Fruit fly (Drosophila melanogaster) whole organism, wandering third instar larva: ENCODE measurements around the gene faf.

Experiments
- CG32264 ChIP-seq: fragments of 200-800 bp; sonication (Bioruptor generic); optimal IDR thresholded peaks from 2 replicates; lab custom pipeline; 2016; ENCODE audit warnings: missing biosample characterization, missing genetic modification characterization
- CrebA ChIP-seq: fragments of 200-800 bp; sonication (Bioruptor generic); optimal IDR thresholded peaks from 2 replicates; lab custom pipeline; 2016; ENCODE audit warnings: missing biosample characterization, mild to moderate bottlenecking, missing genetic modification characterization, borderline replicate concordance
- Dfd ChIP-seq: fragments of >200 bp; optimal IDR thresholded peaks from 2 replicates; lab custom pipeline; 2017; ENCODE audit warnings: missing biosample characterization, missing genetic modification characterization
- Dif ChIP-seq: fragments of 200-275, 200-300 bp; sonication (Bioruptor generic); optimal IDR thresholded peaks from 2 replicates; lab custom pipeline; 2018; ENCODE audit warnings: missing biosample characterization, missing genetic modification characterization; ENCODE audit not compliant: partially characterized antibody
- GATAd ChIP-seq: sonication (Bioruptor generic); optimal IDR thresholded peaks from 2 replicates; lab custom pipeline; 2016; ENCODE audit warnings: missing biosample characterization, missing genetic modification characterization
- Hnf4 ChIP-seq: fragments of 200-800 bp; sonication (Bioruptor generic); optimal IDR thresholded peaks from 2 replicates; lab custom pipeline; 2016; ENCODE audit warnings: missing biosample characterization, mild to moderate bottlenecking, missing genetic modification characterization
- Hr83 ChIP-seq: fragments of 200-300 bp; sonication (Bioruptor generic); optimal IDR thresholded peaks from 2 replicates; lab custom pipeline; 2016; ENCODE audit warnings: missing biosample characterization, mild to moderate bottlenecking, missing genetic modification characterization, moderate library complexity; ENCODE audit not compliant: poor library complexity, severe bottlenecking
- Jra ChIP-seq: sonication (Bioruptor generic); optimal IDR thresholded peaks from 2 replicates; lab custom pipeline; 2016; ENCODE audit warnings: missing biosample characterization, missing genetic modification characterization
- Mio ChIP-seq: sonication (Bioruptor generic); optimal IDR thresholded peaks from 2 replicates; lab custom pipeline; 2016; ENCODE audit warnings: missing biosample characterization, missing genetic modification characterization
- Myc ChIP-seq: fragments of >200 bp; optimal IDR thresholded peaks from 2 replicates; lab custom pipeline; 2017
- OdsH ChIP-seq: fragments of 200-800 bp; sonication (Bioruptor generic); optimal IDR thresholded peaks from 2 replicates; lab custom pipeline; 2016; ENCODE audit warnings: missing biosample characterization, mild to moderate bottlenecking, missing genetic modification characterization
- Rel ChIP-seq, 2 experiments: fragments of 200-800 bp; sonication (Bioruptor generic) in 1 of 2; optimal IDR thresholded peaks; 2 replicates in 1 of 2; 3 replicates in 1 of 2; lab custom pipeline; 2016 to 2019; ENCODE audit warnings: mild to moderate bottlenecking in 2 of 2, missing biosample characterization in 2 of 2, missing genetic modification characterization in 2 of 2, moderate library complexity in 1 of 2
- Sp1 ChIP-seq: fragments of 200-800 bp; sonication (Bioruptor generic); optimal IDR thresholded peaks from 3 replicates; lab custom pipeline; 2019; ENCODE audit warnings: missing biosample characterization, mild to moderate bottlenecking, missing genetic modification characterization, moderate library complexity
- br ChIP-seq: fragments of 200-800 bp; sonication (Bioruptor generic); optimal IDR thresholded peaks from 2 replicates; lab custom pipeline; 2016; ENCODE audit warnings: missing biosample characterization, missing genetic modification characterization
- brk ChIP-seq: fragments of 200-800 bp; sonication (Bioruptor generic); optimal IDR thresholded peaks from 2 replicates; lab custom pipeline; 2016; ENCODE audit warnings: missing biosample characterization, mild to moderate bottlenecking, missing genetic modification characterization
- dl ChIP-seq, 2 experiments: fragments of 175-275, 200-275 bp in 1 of 2; fragments of 200-275 bp in 1 of 2; sonication (Bioruptor generic); optimal IDR thresholded peaks; lab custom pipeline; 2018; ENCODE audit warnings: mild to moderate bottlenecking in 2 of 2, missing biosample characterization in 2 of 2, missing genetic modification characterization in 2 of 2, moderate library complexity in 2 of 2; ENCODE audit not compliant: partially characterized antibody in 2 of 2, insufficient read depth in 1 of 2
- dmrt93B ChIP-seq: fragments of 200-800 bp; sonication (Bioruptor generic); optimal IDR thresholded peaks from 2 replicates; lab custom pipeline; 2018; ENCODE audit warnings: missing biosample characterization, mild to moderate bottlenecking, missing genetic modification characterization
- dsf ChIP-seq: sonication (Bioruptor generic); optimal IDR thresholded peaks from 2 replicates; lab custom pipeline; 2016; ENCODE audit warnings: missing biosample characterization, missing genetic modification characterization, borderline replicate concordance
- ey ChIP-seq: fragments of 200-800 bp; sonication (Bioruptor generic); optimal IDR thresholded peaks from 2 replicates; lab custom pipeline; 2016; ENCODE audit warnings: missing biosample characterization, missing genetic modification characterization
- foxo ChIP-seq, 2 experiments: fragments of 200-800 bp; sonication (Bioruptor generic); optimal IDR thresholded peaks; 2 replicates in 1 of 2; 3 replicates in 1 of 2; lab custom pipeline; 2016 to 2017; ENCODE audit warnings: missing biosample characterization in 2 of 2, missing genetic modification characterization in 2 of 2
- fru ChIP-seq: fragments of 200-800 bp; sonication (Bioruptor generic); optimal IDR thresholded peaks from 3 replicates; lab custom pipeline; 2016; ENCODE audit warnings: missing biosample characterization, mild to moderate bottlenecking, missing genetic modification characterization
- h ChIP-seq: fragments of 200-800 bp; sonication (Bioruptor generic); optimal IDR thresholded peaks from 3 replicates; lab custom pipeline; 2016; ENCODE audit warnings: missing biosample characterization, mild to moderate bottlenecking, missing genetic modification characterization
- pan ChIP-seq: fragments of >200 bp; optimal IDR thresholded peaks from 2 replicates; lab custom pipeline; 2017
- psq ChIP-seq: fragments of 200-800 bp; sonication (Bioruptor generic); optimal IDR thresholded peaks from 3 replicates; lab custom pipeline; 2017; ENCODE audit warnings: missing biosample characterization, mild to moderate bottlenecking, missing genetic modification characterization, moderate library complexity
- rgr ChIP-seq: fragments of 200-800 bp; sonication (Bioruptor generic); optimal IDR thresholded peaks from 3 replicates; lab custom pipeline; 2016; ENCODE audit warnings: missing biosample characterization, mild to moderate bottlenecking, missing genetic modification characterization
- sage ChIP-seq: fragments of 200-800 bp; sonication (Bioruptor generic); optimal IDR thresholded peaks from 2 replicates; lab custom pipeline; 2016; ENCODE audit warnings: missing biosample characterization, mild to moderate bottlenecking, missing genetic modification characterization
- sv ChIP-seq: fragments of 200-800 bp; sonication (Bioruptor generic); optimal IDR thresholded peaks from 3 replicates; lab custom pipeline; 2016; ENCODE audit warnings: missing biosample characterization, missing genetic modification characterization
- tai ChIP-seq: sonication (Bioruptor generic); optimal IDR thresholded peaks from 2 replicates; lab custom pipeline; 2016; ENCODE audit warnings: missing biosample characterization, missing genetic modification characterization
- usp ChIP-seq: fragments of >200 bp; optimal IDR thresholded peaks from 2 replicates; lab custom pipeline; 2017; ENCODE audit warnings: missing biosample characterization, missing genetic modification characterization
- woc ChIP-seq: sonication (Bioruptor generic); optimal IDR thresholded peaks from 2 replicates; lab custom pipeline; 2016; ENCODE audit warnings: missing biosample characterization, mild to moderate bottlenecking, missing genetic modification characterization

faf gene

DNA sequence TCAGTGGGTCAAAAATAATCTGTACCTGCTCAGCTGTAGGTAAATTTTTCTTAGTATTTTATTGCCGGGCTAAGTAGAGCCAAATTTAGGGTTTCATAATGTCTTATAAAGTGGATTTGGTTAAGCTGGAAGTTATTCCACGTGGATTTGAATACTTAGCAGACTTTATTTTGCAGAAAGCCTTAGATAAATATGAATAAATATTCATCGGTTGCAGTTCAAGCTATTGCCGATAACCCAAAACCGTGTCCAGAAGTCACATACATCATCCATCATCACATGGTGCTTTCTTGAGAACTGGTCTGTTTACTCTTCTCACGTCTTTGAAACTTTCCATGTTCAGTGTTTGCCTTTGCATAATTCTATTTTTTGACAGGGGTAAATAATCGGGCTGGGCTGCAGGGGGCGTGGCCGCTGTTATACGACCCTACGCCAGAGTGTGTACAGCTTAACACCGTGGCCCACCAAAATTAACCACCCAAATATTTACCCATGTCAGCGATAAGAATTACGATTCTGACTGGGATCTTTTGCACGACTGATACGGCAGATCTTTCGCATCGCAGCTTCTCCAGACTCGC lies 18.1 kb upstream of the faf start, which contains the start of gene CG2187:
CG2187 (minus strand) TSS at position 51 of the 581 bp plus-strand sequence.
- no peak for TF ChIP-seq CG32264
- TF ChIP-seq Hr83 (GFP tag; lab: Kevin White, UChicago) = peak; percentile 35
- no peak for TF ChIP-seq dsf (GFP tag; lab: Kevin White, UChicago)
- TF ChIP-seq usp (GFP tag; lab: Kevin White, UChicago) = no peak
- TF ChIP-seq fru = no peak

DNA sequence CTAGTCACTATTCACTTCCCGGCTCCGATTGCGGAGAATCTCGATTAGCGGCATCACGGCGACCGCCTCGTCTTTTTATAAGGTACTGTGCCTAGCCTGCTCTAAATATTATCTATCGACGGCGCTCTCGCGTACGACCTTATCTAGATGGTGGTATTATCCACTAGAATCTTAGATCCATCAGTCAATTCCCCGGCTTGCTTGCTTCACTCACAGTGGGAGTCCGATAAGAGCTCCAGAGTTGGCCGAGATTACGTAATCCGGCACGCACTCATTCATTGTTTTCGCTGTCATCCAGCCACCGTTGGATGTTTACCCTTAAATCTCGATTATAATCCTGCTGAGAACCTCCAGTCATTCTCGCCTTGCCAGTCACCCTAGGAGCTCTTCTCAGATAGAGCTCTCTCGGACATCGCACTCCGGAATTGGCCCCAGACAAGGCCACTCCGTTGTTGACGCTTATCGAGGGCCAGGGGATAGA lies 15.3 kb upstream of the faf start, which contains the start of gene Smvt:
Smvt (minus strand) TSS at position 51 of the 481 bp plus-strand sequence.
- TF ChIP-seq tai (GFP tag; lab: Kevin White, UChicago) = no peak
- no peak for TF ChIP-seq sage (GFP tag; lab: Kevin White, UChicago)
- TF ChIP-seq h (GFP tag; lab: Kevin White, UChicago) = no peak
- no peak for TF ChIP-seq woc (GFP tag; lab: Kevin White, UChicago)
- TF ChIP-seq rgr (GFP tag; lab: Kevin White, UChicago) = no peak

DNA sequence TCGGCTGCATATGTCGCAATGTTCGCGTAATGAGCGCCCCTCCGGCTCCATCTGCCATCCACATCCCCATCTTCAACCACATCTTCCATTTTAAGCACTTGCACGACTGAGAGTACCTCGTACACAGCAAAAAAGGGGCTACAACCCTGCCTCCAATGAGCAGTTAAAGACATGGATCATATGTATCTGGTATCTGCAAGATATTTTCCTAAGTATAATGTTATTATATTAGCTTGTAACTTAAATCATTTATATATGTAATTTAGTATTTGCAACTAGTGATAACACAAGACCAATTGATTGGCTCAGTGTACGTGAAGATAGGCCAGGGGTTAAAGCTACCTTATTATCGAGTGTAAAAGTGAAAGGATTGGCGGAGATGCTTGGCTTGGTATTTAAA lies 14.1 kb upstream of the faf start:
- TF ChIP-seq GATAd (GFP tag; lab: Kevin White, UChicago) (no peak), fru (peak; percentile 4)

DNA sequence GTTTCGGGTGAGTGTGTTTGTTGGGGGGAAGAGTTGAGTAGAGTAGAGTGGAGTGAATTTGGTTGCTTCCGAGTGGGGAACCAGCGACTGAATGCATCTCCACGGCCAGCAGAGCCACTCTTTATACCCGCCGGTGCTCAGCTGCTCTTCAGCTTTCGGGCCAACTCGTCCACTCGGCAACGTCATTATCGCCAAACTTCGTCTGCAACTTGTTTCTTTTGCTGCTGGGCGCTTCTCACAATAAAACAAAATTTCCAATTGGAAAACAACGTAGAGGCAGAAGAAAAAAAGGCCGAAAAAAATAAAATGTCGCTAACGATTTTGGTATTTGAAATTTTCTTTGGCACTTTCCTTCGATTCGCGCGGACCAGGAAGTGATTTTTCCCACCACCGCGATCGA lies 12.1 kb upstream of the faf start, which contains the start of gene CG2150:
CG2150 (minus strand) TSS at position 101 of the 400 bp plus-strand sequence.
- TF ChIP-seq sage (GFP tag; lab: Kevin White, UChicago) (no peak), sv (GFP tag; lab: Kevin White, UChicago) (no peak), foxo (GFP tag; optimal IDR thresholded peaks at IDR 0.05; lab: Kevin White, UChicago) (no peak), brk (GFP tag; lab: Kevin White, UChicago) (no peak), psq (GFP tag; lab: Kevin White, UChicago) (no peak), Myc (lab: Kevin White, UChicago) (no peak), Dif (GFP tag; lab: Kevin White, UChicago) (no peak)

DNA sequence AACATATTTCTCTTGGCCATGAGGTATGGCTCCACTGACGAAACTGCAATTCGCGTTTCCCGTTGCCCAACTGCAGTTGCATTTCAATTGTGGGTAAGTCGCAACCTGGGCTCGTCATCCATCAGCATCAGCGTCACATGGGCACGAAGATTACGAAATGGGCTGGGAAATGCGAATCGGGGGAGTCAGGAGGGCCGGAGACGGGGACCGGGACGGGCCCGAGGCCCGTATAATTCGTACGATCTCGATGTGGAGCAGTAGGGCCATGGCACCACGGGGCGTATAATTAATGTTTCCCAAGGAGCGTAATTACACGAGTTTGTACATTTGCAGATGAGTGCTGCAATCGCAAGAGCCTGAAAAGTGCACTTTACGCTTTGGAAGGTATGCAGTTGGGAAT lies 11.7 kb upstream of the faf start:
- no peak for TF ChIP-seq Hr83 (GFP tag; lab: Kevin White, UChicago)
- peak; percentile 99 for TF ChIP-seq Dfd (GFP tag; lab: Kevin White, UChicago)

DNA sequence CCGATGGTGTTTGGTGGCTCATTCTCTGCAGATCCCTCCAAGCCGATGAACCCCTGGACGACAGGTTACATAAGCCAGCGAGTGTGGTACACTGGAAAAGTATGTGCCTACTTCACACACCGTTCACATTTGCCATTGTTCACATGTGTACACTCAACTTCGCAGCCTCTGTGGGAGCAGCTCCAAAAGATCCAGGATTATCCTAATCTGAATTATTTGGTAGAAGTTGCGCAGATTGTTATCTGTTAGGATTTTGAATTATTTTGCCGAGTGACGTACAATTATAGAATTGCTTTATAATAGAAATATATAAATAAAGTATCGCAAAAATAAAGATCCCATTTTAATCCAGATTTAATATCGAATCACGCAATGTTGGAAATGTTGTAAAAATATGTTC lies 9.3 kb upstream of the faf start:
- TF ChIP-seq br (GFP tag; lab: Kevin White, UChicago) (no peak), ey (no peak), dmrt93B (GFP tag; lab: Kevin White, UChicago) (no peak)

DNA sequence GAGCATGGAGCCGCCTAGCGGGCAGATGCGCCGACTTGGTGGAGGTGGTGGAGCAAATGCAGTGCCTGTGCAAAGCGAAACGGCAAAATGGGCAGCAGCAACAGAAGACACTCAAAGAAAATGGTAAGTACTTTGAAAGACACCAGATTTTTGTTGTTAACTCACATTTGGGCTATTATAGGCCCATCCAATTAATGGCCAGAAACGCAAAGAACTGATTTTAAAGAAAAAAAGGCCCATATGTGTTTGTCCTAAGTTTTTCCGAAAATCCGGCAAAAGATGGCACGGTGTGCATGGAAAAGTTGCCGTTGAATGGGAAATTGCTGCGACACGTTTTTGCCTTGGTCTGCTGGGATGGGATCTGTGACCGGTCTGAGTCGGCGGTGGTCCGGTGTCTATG lies 8.6 kb upstream of the faf start:
- no peak for TF ChIP-seq OdsH
- no peak for TF ChIP-seq brk (GFP tag; lab: Kevin White, UChicago)
- TF ChIP-seq Sp1 (GFP tag; lab: Kevin White, UChicago) = no peak

DNA sequence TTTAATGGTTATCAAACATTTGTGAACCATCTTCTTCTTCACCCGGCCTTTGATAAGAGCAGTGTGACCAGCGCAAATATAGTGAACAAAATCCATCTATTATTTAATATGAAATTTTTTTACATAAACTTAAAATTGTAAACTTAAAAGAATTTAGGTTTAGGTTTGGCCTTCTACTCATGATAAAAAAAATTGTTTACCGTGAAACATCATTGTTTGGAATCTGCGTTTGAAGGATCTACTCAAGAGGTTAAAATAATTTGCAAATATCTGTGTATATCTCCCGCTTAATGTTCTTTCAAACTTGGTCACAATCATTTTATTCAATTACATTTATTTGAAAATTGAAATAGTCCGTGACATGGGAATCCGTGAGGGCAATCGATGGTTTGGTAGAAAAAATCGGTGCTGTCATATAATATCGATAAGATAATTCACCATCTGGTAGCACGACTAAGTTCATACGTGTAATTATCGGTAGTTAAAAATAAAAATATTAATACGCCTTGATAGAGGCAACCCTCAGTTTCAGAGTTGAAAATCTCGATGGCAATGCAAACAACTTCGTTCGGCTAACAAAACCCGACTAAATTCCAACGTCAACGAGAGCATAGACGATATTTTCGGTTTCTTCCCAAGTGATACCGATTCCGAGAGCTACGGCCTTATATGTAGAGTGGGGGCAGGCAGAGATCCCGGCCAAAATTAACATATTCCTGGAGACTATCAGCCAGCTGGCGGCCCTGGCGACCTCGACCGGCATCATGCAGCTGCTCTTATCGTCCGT lies 4.8 kb upstream of the faf start, which contains the start of the genes betaGlu and sip3:
betaGlu (minus strand) TSS at position 59 of the 787 bp plus-strand sequence.
sip3 (plus strand) TSS at position 430 of the 787 bp plus-strand sequence.
- TF ChIP-seq sage (GFP tag; lab: Kevin White, UChicago) (peak; percentile 59), Rel (GFP tag; optimal IDR thresholded peaks at IDR 0.05; lab: Kevin White, UChicago) (no peak), Rel (tag; optimal IDR thresholded peaks at IDR 0.05; lab: Kevin White, UChicago) (no peak), Dif (GFP tag; lab: Kevin White, UChicago) (no peak), Jra (GFP tag; lab: Kevin White, UChicago) (no peak), GATAd (GFP tag; lab: Kevin White, UChicago) (no peak), brk (GFP tag; lab: Kevin White, UChicago) (no peak), ey (no peak), dmrt93B (GFP tag; lab: Kevin White, UChicago) (no peak), fru (no peak), foxo (GFP tag; optimal IDR thresholded peaks at IDR 0.05; lab: Kevin White, UChicago) (peak in 1 of 2 experiments; percentile 5), Myc (lab: Kevin White, UChicago) (no peak), CG32264 (no peak), Hr83 (GFP tag; lab: Kevin White, UChicago) (no peak), Mio (no peak), psq (GFP tag; lab: Kevin White, UChicago) (no peak), br (GFP tag; lab: Kevin White, UChicago) (no peak), Hnf4 (GFP tag; lab: Kevin White, UChicago) (no peak), rgr (GFP tag; lab: Kevin White, UChicago) (peak; percentile 19), dl (GFP tag; optimal IDR thresholded peaks at IDR 0.05; lab: Kevin White, UChicago; ENCODE audit: insufficient read depth in 1 of 2, partially characterized antibody in 2 of 2) (no peak), CrebA (GFP tag; lab: Kevin White, UChicago) (no peak), pan (no peak)
